Fruit fly (Drosophila melanogaster): ENCODE measurements around the gene CG32409.

CG32409 gene

DNA sequence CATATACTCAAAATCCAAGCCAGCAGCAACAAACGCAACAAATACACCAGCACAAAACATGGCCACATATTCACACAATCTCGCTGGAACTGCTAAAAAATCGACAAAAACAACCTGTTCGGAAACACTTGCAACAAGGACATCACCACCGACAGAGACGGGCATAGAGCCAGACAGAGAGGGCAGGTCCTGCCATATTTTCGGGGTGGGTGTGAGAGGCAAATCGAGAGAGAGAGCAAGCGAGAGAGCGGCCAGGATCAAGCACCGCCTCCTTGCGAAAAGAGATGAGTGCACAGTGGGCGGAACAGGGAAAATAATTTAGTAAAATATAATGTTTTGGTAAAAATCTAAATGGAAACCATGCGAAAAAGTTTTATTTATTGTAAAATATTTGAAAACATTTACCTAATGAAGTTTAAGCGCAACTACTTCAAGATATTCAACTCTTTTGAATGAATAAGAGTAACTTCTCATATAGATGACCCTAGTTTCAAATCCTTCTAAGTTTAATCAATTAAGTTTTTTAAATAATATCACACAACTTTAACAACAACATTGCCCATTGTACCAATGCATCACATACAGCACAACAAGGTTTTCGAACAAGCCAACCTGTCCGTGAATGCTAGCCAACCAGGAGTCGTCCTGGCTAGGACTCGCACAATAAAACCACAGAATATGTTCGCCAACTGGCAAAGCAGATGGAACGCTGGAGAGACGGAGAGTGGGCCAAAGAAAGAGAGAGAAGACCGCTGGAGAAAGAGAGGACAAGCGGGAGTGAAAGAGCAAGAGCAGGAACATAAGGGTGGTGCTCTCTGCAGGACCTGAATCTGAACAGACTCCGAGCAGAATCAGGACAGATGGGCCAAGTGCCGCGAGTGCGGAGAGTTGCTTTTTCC, 17.8 kb upstream of the CG32409 start:
- TF ChIP-seq cnc (optimal IDR thresholded peaks at IDR 0.05) (no peak), CG5204 (GFP tag; optimal IDR thresholded peaks at IDR 0.05) (no peak), pad (GFP tag; optimal IDR thresholded peaks at IDR 0.05) (no peak), CG7045 (GFP tag; optimal IDR thresholded peaks at IDR 0.05) (no peak), cic (GFP tag; optimal IDR thresholded peaks at IDR 0.05) (no peak), Clk (GFP tag; optimal IDR thresholded peaks at IDR 0.05) (no peak), Hr96 (GFP tag; optimal IDR thresholded peaks at IDR 0.05) (no peak), Crg-1 (GFP tag; optimal IDR thresholded peaks at IDR 0.05) (no peak), Mnt (GFP tag; optimal IDR thresholded peaks at IDR 0.05) (no peak), toe (GFP tag; optimal IDR thresholded peaks at IDR 0.05) (no peak), ovo (GFP tag; optimal IDR thresholded peaks at IDR 0.05) (no peak), bab1 (GFP tag; optimal IDR thresholded peaks at IDR 0.05) (no peak), tj (GFP tag; optimal IDR thresholded peaks at IDR 0.05) (no peak), CG7101 (tag; optimal IDR thresholded peaks at IDR 0.05) (no peak), CG12768 (GFP tag; optimal IDR thresholded peaks at IDR 0.05) (no peak), CG11617 (GFP tag; optimal IDR thresholded peaks at IDR 0.05) (no peak), kay (GFP tag; ENCODE audit: borderline replicate concordance) (no peak), CG1620 (GFP tag; optimal IDR thresholded peaks at IDR 0.05) (no peak)

DNA sequence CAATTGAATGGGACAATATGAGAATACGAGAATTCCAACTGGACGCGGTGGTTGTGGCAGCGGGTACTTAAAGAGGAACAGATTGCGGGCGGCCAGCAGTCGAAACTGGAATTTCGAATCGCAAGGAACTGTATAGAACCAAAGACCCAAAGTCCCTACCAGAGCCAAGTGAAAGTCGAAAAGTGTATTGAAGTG, 17.2 kb upstream of the CG32409 start, which contains the start of gene CG13287:
Gene CG13287 (plus strand): TSS at position 96 of the 195 bp plus-strand sequence.
- TF ChIP-seq CG5204 (GFP tag; optimal IDR thresholded peaks at IDR 0.05) (no peak), tj (GFP tag; optimal IDR thresholded peaks at IDR 0.05) (no peak), Clk (GFP tag; optimal IDR thresholded peaks at IDR 0.05) (no peak), CG7045 (GFP tag; optimal IDR thresholded peaks at IDR 0.05) (no peak), CG12768 (GFP tag; optimal IDR thresholded peaks at IDR 0.05) (no peak), Crg-1 (GFP tag; optimal IDR thresholded peaks at IDR 0.05) (no peak), Hr96 (GFP tag; optimal IDR thresholded peaks at IDR 0.05) (no peak), Mnt (GFP tag; optimal IDR thresholded peaks at IDR 0.05) (no peak), ovo (GFP tag; optimal IDR thresholded peaks at IDR 0.05) (no peak), kay (GFP tag; ENCODE audit: borderline replicate concordance) (no peak), CG33017 (tag; optimal IDR thresholded peaks at IDR 0.05) (no peak), cic (GFP tag; optimal IDR thresholded peaks at IDR 0.05) (no peak)

DNA sequence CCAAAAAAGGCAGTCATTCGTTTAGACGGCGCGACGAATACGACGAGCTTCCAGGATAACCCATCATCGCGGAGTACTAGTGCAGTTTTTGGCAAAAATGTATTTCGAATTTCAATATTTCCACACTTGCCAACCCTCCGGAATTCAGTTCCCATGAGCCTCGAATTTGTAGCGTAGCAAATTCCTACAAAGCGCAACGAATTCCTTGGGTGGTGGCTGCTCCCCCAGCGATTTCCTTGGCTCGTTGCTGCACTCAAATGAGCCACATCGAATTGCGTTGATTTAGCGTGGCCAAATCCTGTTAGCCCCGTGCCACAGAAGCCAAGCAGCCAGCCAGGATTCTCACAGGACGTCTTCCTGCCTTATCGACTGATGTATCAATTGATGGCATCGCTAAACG, 14.6 kb upstream of the CG32409 start:
- TF ChIP-seq pad (GFP tag; optimal IDR thresholded peaks at IDR 0.05) (no peak), toe (GFP tag; optimal IDR thresholded peaks at IDR 0.05) (no peak), CG12768 (GFP tag; optimal IDR thresholded peaks at IDR 0.05) (no peak), bab1 (GFP tag; optimal IDR thresholded peaks at IDR 0.05) (no peak), CG33017 (tag; optimal IDR thresholded peaks at IDR 0.05) (no peak)

DNA sequence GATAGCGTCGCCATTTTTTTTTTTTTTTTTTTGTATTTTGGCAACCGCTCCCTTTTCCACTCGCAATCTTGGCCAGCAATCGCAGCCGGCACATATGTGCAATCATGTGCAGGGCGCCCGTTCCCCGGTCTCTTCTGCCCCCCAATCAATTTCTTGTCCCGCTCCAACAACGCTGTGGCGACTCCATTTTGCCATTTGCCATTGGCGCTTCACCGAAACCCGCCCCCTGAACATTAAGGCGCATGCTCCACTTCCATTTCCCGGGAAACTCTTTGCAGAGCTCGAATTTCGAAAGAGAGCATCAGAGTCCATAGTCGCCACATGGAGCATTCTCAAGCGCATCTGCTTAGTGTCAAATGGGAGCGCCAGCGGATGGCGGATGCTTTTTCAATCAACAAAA, 8.2 kb upstream of the CG32409 start:
- TF ChIP-seq CG33017 (tag; optimal IDR thresholded peaks at IDR 0.05) (no peak), ovo (GFP tag; optimal IDR thresholded peaks at IDR 0.05) (no peak), kay (GFP tag; ENCODE audit: borderline replicate concordance) (no peak), CG12768 (GFP tag; optimal IDR thresholded peaks at IDR 0.05) (no peak), pad (GFP tag; optimal IDR thresholded peaks at IDR 0.05) (no peak), CG11617 (GFP tag; optimal IDR thresholded peaks at IDR 0.05) (no peak), Hr96 (GFP tag; optimal IDR thresholded peaks at IDR 0.05) (no peak), CG1620 (GFP tag; optimal IDR thresholded peaks at IDR 0.05) (no peak), CG7045 (GFP tag; optimal IDR thresholded peaks at IDR 0.05) (no peak), Crg-1 (GFP tag; optimal IDR thresholded peaks at IDR 0.05) (no peak), cic (GFP tag; optimal IDR thresholded peaks at IDR 0.05) (no peak), Clk (GFP tag; optimal IDR thresholded peaks at IDR 0.05) (no peak), CG5204 (GFP tag; optimal IDR thresholded peaks at IDR 0.05) (no peak), cnc (optimal IDR thresholded peaks at IDR 0.05) (no peak), tj (GFP tag; optimal IDR thresholded peaks at IDR 0.05) (no peak), bab1 (GFP tag; optimal IDR thresholded peaks at IDR 0.05) (no peak), CG14711 (tag; optimal IDR thresholded peaks at IDR 0.05) (no peak), toe (GFP tag; optimal IDR thresholded peaks at IDR 0.05) (no peak)

DNA sequence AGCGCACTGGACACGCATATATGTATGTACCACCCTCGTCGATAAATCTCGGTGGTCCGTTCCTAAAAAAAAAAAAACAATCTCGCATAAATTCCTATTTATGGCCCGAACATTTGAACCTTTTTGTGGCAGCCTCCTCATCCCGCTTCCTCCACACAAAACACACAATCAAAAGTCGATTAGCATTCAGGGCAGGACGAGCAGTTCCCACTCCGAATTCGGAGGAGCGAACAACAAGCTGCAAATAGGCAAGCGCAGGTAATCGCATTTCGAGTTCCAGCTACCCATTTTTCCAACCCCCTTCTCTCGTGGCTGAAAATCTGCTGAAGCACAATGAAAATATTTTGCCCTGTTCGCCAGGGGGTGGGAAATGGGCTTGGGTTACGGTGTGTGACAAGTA, 7.5 kb upstream of the CG32409 start:
- TF ChIP-seq kay (GFP tag; ENCODE audit: borderline replicate concordance) (no peak), CG14711 (tag; optimal IDR thresholded peaks at IDR 0.05) (no peak), CG5204 (GFP tag; optimal IDR thresholded peaks at IDR 0.05) (no peak), tj (GFP tag; optimal IDR thresholded peaks at IDR 0.05) (no peak), cic (GFP tag; optimal IDR thresholded peaks at IDR 0.05) (no peak), ovo (GFP tag; optimal IDR thresholded peaks at IDR 0.05) (no peak), CG7045 (GFP tag; optimal IDR thresholded peaks at IDR 0.05) (no peak)

DNA sequence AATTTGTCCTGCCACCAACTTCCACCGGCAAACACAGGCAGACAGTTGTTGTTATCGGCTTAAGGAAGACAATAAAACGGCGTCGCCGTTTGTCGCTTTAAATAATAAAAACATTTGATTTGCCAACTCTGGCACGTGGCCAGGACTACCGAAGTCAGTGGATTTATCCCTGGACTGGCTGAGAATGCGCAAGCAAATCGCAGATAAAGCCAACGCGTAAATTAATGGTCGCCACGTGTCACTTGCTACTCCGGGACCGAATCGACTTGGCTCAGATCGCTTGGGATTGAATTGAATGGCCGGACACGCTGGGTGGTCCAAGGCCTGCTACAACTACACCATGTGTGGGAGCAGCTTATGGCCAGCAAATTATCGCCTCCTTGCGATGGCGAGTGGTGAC, 6.3 kb upstream of the CG32409 start:
- TF ChIP-seq toe (GFP tag; optimal IDR thresholded peaks at IDR 0.05) (no peak), cnc (optimal IDR thresholded peaks at IDR 0.05) (no peak), CG7101 (tag; optimal IDR thresholded peaks at IDR 0.05) (no peak), CG11617 (GFP tag; optimal IDR thresholded peaks at IDR 0.05) (no peak), pad (GFP tag; optimal IDR thresholded peaks at IDR 0.05) (no peak), Crg-1 (GFP tag; optimal IDR thresholded peaks at IDR 0.05) (no peak), Mnt (GFP tag; optimal IDR thresholded peaks at IDR 0.05) (no peak), tj (GFP tag; optimal IDR thresholded peaks at IDR 0.05) (no peak), bab1 (GFP tag; optimal IDR thresholded peaks at IDR 0.05) (no peak), CG33017 (tag; optimal IDR thresholded peaks at IDR 0.05) (no peak), kay (GFP tag; ENCODE audit: borderline replicate concordance) (no peak), Hr96 (GFP tag; optimal IDR thresholded peaks at IDR 0.05) (no peak), ovo (GFP tag; optimal IDR thresholded peaks at IDR 0.05) (no peak), CG1620 (GFP tag; optimal IDR thresholded peaks at IDR 0.05) (no peak), CG12768 (GFP tag; optimal IDR thresholded peaks at IDR 0.05) (no peak), cic (GFP tag; optimal IDR thresholded peaks at IDR 0.05) (no peak), CG7045 (GFP tag; optimal IDR thresholded peaks at IDR 0.05) (no peak)

Measured in whole organism, adult.